Worm (Caenorhabditis elegans) whole organism, L3 larva: Measurements from ENCODE around the gene chst-1.

Experiments used
- R02D3.7 ChIP-seq: fragments of 150-350 bp; optimal IDR thresholded peaks from 2 replicates; lab custom pipeline; 2014; ENCODE audit warnings: missing biosample characterization, missing genetic modification characterization
- aly-2 ChIP-seq: fragments of 150-350 bp; optimal IDR thresholded peaks from 2 replicates; lab custom pipeline; 2014; ENCODE audit warnings: missing biosample characterization, missing genetic modification characterization
- ama-1 ChIP-seq: fragments of 150-350 bp; optimal IDR thresholded peaks from 2 replicates; lab custom pipeline; 2018
- ceh-16 ChIP-seq: sonication (generic microtip); optimal IDR thresholded peaks from 2 replicates; lab custom pipeline; 2017; ENCODE audit warnings: missing biosample characterization, missing genetic modification characterization
- ceh-28 ChIP-seq: fragments of 150-350 bp; optimal IDR thresholded peaks from 2 replicates; lab custom pipeline; 2014; ENCODE audit warnings: missing biosample characterization, missing genetic modification reagents, missing genetic modification characterization
- ceh-82 ChIP-seq: fragments of 150-350 bp; optimal IDR thresholded peaks from 2 replicates; lab custom pipeline; 2014; ENCODE audit warnings: missing biosample characterization, missing genetic modification characterization
- egl-27 ChIP-seq: sonication (generic microtip); optimal IDR thresholded peaks from 4 replicates; lab custom pipeline; 2017; ENCODE audit warnings: missing biosample characterization, missing genetic modification reagents, missing genetic modification characterization
- egl-5 ChIP-seq: fragments of 150-350 bp; optimal IDR thresholded peaks from 2 replicates; lab custom pipeline; 2017; ENCODE audit warnings: missing biosample characterization, missing genetic modification reagents, missing genetic modification characterization, inconsistent platforms
- elt-2 ChIP-seq: sonication (generic microtip); optimal IDR thresholded peaks from 2 replicates; lab custom pipeline; 2016; ENCODE audit warnings: missing genetic modification reagents, mild to moderate bottlenecking, missing genetic modification characterization, missing compliant biosample characterization
- elt-3 ChIP-seq, 3 experiments: fragments of 150-350 bp in 1 of 3; sonication (generic microtip) in 2 of 3; optimal IDR thresholded peaks; 2 replicates in 2 of 3; 4 replicates in 1 of 3; lab custom pipeline; 2014 to 2017; ENCODE audit warnings: missing biosample characterization in 3 of 3, missing genetic modification characterization in 3 of 3
- eor-1 ChIP-seq, 2 experiments: fragments of 150-350 bp; optimal IDR thresholded peaks; 2 replicates each; lab custom pipeline; 2014 to 2018; ENCODE audit warnings: missing biosample characterization in 2 of 2, missing genetic modification characterization in 2 of 2
- fkh-10 ChIP-seq: sonication (generic microtip); optimal IDR thresholded peaks from 2 replicates; lab custom pipeline; 2017; ENCODE audit warnings: missing biosample characterization, missing genetic modification reagents, missing genetic modification characterization
- fkh-2 ChIP-seq: fragments of 150-350 bp; optimal IDR thresholded peaks from 2 replicates; lab custom pipeline; 2014; ENCODE audit warnings: missing biosample characterization, missing genetic modification reagents, missing genetic modification characterization
- fos-1 ChIP-seq: fragments of 150-350 bp; optimal IDR thresholded peaks from 2 replicates; lab custom pipeline; 2014; ENCODE audit warnings: missing biosample characterization, missing genetic modification characterization
- hmg-11 ChIP-seq: sonication (generic microtip); optimal IDR thresholded peaks from 2 replicates; lab custom pipeline; 2016; ENCODE audit warnings: missing genetic modification characterization, missing compliant biosample characterization
- jun-1 ChIP-seq: fragments of 150-350 bp; optimal IDR thresholded peaks from 2 replicates; lab custom pipeline; 2014; ENCODE audit warnings: missing biosample characterization, missing genetic modification reagents, missing genetic modification characterization
- lin-15B ChIP-seq: fragments of 150-350 bp; optimal IDR thresholded peaks from 2 replicates; lab custom pipeline; 2014; ENCODE audit warnings: missing biosample characterization, missing genetic modification characterization
- lin-39 ChIP-seq: fragments of 150-350 bp; optimal IDR thresholded peaks from 2 replicates; lab custom pipeline; 2018; ENCODE audit warnings: missing biosample characterization, missing genetic modification reagents, missing genetic modification characterization
- lsy-12 ChIP-seq: sonication (generic microtip); optimal IDR thresholded peaks from 2 replicates; lab custom pipeline; 2016; ENCODE audit warnings: mild to moderate bottlenecking, missing genetic modification characterization, missing compliant biosample characterization
- mdl-1 ChIP-seq: fragments of 150-350 bp; optimal IDR thresholded peaks from 2 replicates; lab custom pipeline; 2014; ENCODE audit warnings: missing biosample characterization, missing genetic modification characterization
- mml-1 ChIP-seq: fragments of 150-350 bp; sonication (generic microtip); optimal IDR thresholded peaks from 3 replicates; lab custom pipeline; 2014; ENCODE audit warnings: missing biosample characterization, missing genetic modification characterization
- nfya-1 ChIP-seq: sonication (generic microtip); optimal IDR thresholded peaks from 2 replicates; lab custom pipeline; 2017; ENCODE audit warnings: missing genetic modification characterization, mild to moderate bottlenecking, missing compliant biosample characterization, antibody characterized with exemption, moderate library complexity; ENCODE audit not compliant: insufficient read depth
- nhr-23 ChIP-seq: fragments of 150-350 bp; optimal IDR thresholded peaks from 2 replicates; lab custom pipeline; 2014; ENCODE audit warnings: missing biosample characterization, missing genetic modification reagents, missing genetic modification characterization
- nhr-237 ChIP-seq: fragments of 150-350 bp; optimal IDR thresholded peaks from 2 replicates; lab custom pipeline; 2014; ENCODE audit warnings: missing biosample characterization, missing genetic modification characterization
- nhr-25 ChIP-seq: sonication (generic microtip); optimal IDR thresholded peaks from 2 replicates; lab custom pipeline; 2017; ENCODE audit warnings: missing biosample characterization, missing genetic modification characterization
- nhr-28 ChIP-seq: fragments of 150-350 bp; optimal IDR thresholded peaks from 2 replicates; lab custom pipeline; 2014; ENCODE audit warnings: missing biosample characterization, missing genetic modification characterization
- nhr-43 ChIP-seq: sonication (generic microtip); optimal IDR thresholded peaks from 2 replicates; lab custom pipeline; 2016; ENCODE audit warnings: mild to moderate bottlenecking, missing genetic modification characterization, missing compliant biosample characterization; ENCODE audit not compliant: poor library complexity, severe bottlenecking
- nhr-67 ChIP-seq: fragments of 150-350 bp; optimal IDR thresholded peaks from 2 replicates; lab custom pipeline; 2014; ENCODE audit warnings: missing biosample characterization, missing genetic modification characterization
- nhr-77 ChIP-seq: fragments of 150-350 bp; optimal IDR thresholded peaks from 2 replicates; lab custom pipeline; 2014; ENCODE audit warnings: missing biosample characterization, missing genetic modification characterization
- pqm-1 ChIP-seq: fragments of 150-350 bp; optimal IDR thresholded peaks from 2 replicates; lab custom pipeline; 2017; ENCODE audit warnings: missing biosample characterization, missing genetic modification characterization, inconsistent platforms
- sea-2 ChIP-seq: fragments of 150-350 bp; sonication (generic microtip); optimal IDR thresholded peaks from 4 replicates; lab custom pipeline; 2014; ENCODE audit warnings: missing biosample characterization, missing genetic modification reagents, missing genetic modification characterization
- snpc-4 ChIP-seq: fragments of 150-350 bp; optimal IDR thresholded peaks from 2 replicates; lab custom pipeline; 2014; ENCODE audit warnings: missing biosample characterization, missing genetic modification characterization
- unc-62 ChIP-seq: fragments of 150-350 bp; sonication (generic microtip); optimal IDR thresholded peaks from 4 replicates; lab custom pipeline; 2014; ENCODE audit warnings: missing biosample characterization, missing genetic modification reagents, missing genetic modification characterization
- zag-1 ChIP-seq: fragments of 150-350 bp; optimal IDR thresholded peaks from 2 replicates; lab custom pipeline; 2014; ENCODE audit warnings: missing biosample characterization, missing genetic modification characterization
- ztf-11 ChIP-seq: fragments of 150-350 bp; optimal IDR thresholded peaks from 2 replicates; lab custom pipeline; 2014; ENCODE audit warnings: missing biosample characterization, missing genetic modification characterization

The chst-1 gene

ce11 chrII:8117426-8117825 is 10.7 kb upstream of the chst-1 start:
- TF ChIP-seq zag-1 (tag; lab: Kevin White, UChicago): no peak
- TF ChIP-seq nfya-1 (tag; lab: Kevin White, UChicago): peak; percentile 74

- TF ChIP-seq ceh-82 (tag; lab: Kevin White, UChicago) (no peak), sea-2 (no peak), aly-2 (tag; lab: Kevin White, UChicago) (no peak), elt-2 (tag; lab: Kevin White, UChicago) (no peak), ztf-11 (tag; lab: Kevin White, UChicago) (no peak), nhr-23 (no peak), eor-1 (tag; optimal IDR thresholded peaks at IDR 0.05; lab: Kevin White, UChicago) (no peak), ceh-16 (tag; lab: Kevin White, UChicago) (no peak), nhr-28 (tag; lab: Kevin White, UChicago) (no peak), pqm-1 (tag; lab: Kevin White, UChicago) (no peak), lin-39 (no peak), nhr-237 (no peak), nhr-67 (tag; lab: Kevin White, UChicago) (no peak), ceh-28 (tag; lab: Kevin White, UChicago) (no peak), nhr-77 (no peak), jun-1 (no peak)
Measured at ce11 chrII:8116159-8116558, 9.4 kb upstream of the chst-1 start, which contains the start of gene unc-105. Gene unc-105, plus strand, starts transcription at chrII:8116459.

- TF ChIP-seq lin-15B (tag; lab: Kevin White, UChicago) (no peak), nhr-25 (tag; lab: Kevin White, UChicago) (no peak), elt-2 (tag; lab: Kevin White, UChicago) (no peak), fkh-2 (tag; lab: Kevin White, UChicago) (no peak), zag-1 (tag; lab: Kevin White, UChicago) (no peak), mdl-1 (tag; lab: Kevin White, UChicago) (no peak), lsy-12 (no peak), egl-27 (tag; lab: Kevin White, UChicago) (no peak), ama-1 (lab: Kevin White, UChicago) (no peak), nhr-43 (tag; lab: Kevin White, UChicago) (no peak), eor-1 (tag; optimal IDR thresholded peaks at IDR 0.05; lab: Kevin White, UChicago) (no peak), mml-1 (tag; lab: Kevin White, UChicago) (no peak), unc-62 (GFP tag; lab: Kevin White, UChicago) (no peak), fkh-10 (GFP tag; lab: Kevin White, UChicago) (no peak), R02D3.7 (tag; lab: Kevin White, UChicago) (no peak), elt-3 (tag; optimal IDR thresholded peaks at IDR 0.05; lab: Kevin White, UChicago) (no peak)
Measured at ce11 chrII:8112063-8112462, 5.3 kb upstream of the chst-1 start, which contains the start of gene lron-4. Gene lron-4, minus strand, starts transcription at chrII:8112163.

- TF ChIP-seq elt-2 (tag; lab: Kevin White, UChicago) (peak; percentile 17), mdl-1 (tag; lab: Kevin White, UChicago) (no peak), lin-39 (no peak), nfya-1 (tag; lab: Kevin White, UChicago) (peak; percentile 33), nhr-237 (no peak), elt-3 (tag; optimal IDR thresholded peaks at IDR 0.05; lab: Kevin White, UChicago) (no peak), nhr-23 (no peak), hmg-11 (tag; lab: Kevin White, UChicago) (no peak), fkh-10 (GFP tag; lab: Kevin White, UChicago) (no peak), ama-1 (lab: Kevin White, UChicago) (no peak), egl-27 (tag; lab: Kevin White, UChicago) (no peak), fos-1 (tag; lab: Kevin White, UChicago) (no peak), snpc-4 (tag; lab: Kevin White, UChicago) (no peak), egl-5 (tag; lab: Kevin White, UChicago) (no peak), ceh-82 (tag; lab: Kevin White, UChicago) (no peak)
Measured at ce11 chrII:8104998-8105397, 1.8 kb downstream of the chst-1 start, which contains the start of gene sfxn-5. Gene sfxn-5, minus strand, starts transcription at chrII:8105052.
